Worm (Caenorhabditis elegans) whole organism, L4/young adult: ENCODE measurements around the gene drd-10.

Source experiments
- dao-5 ChIP-seq: sonication (generic microtip); optimal IDR thresholded peaks from 2 replicates; lab custom pipeline; 2016; ENCODE audit warnings: missing genotype, missing genetic modification characterization, moderate library complexity, missing compliant biosample characterization
- him-1 ChIP-seq: sonication (generic microtip); optimal IDR thresholded peaks from 2 replicates; lab custom pipeline; 2016; ENCODE audit warnings: missing genotype, missing genetic modification reagents, missing genetic modification characterization, missing compliant biosample characterization

ce11 chrV:6971567-6971966, 35.8 kb upstream of the drd-10 start, which contains the start of gene srx-59:
- TF ChIP-seq dao-5, result no peak
- no peak for TF ChIP-seq him-1
